Fruit fly (Drosophila melanogaster): ENCODE results near the gene Myo61F.
A peak's percentile ranks its signal among the peaks of the same experiment; 100 is the strongest.

Myo61F gene

DNA sequence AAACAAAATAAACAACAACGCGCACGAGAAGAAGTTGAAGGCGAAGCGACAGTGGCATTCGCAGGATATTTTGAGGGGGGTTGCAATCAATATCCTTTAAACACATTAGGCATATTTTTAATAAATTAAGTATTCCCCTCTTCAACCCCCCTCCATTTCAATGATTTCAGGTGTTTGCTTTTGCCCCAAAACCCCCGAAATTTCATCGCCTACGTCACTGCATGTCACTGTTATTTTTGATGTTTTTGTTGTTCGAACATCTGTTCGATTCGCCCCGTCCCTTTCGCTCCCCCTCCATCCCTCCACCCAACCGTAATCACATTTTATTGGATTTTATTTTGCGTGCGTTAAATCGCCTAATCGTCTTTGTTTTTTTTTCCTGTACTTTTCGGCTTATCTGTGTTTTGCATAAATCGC is 49.9 kb downstream of the Myo61F start (continued):
- TF ChIP-seq Bgb (GFP tag; IDR thresholded peaks at IDR 0.05; ENCODE audit: partially characterized antibody) (no peak), h (optimal IDR thresholded peaks at IDR 0.05) (no peak), gt (GFP tag; IDR thresholded peaks at IDR 0.05) (peak; percentile 70), ara (GFP tag; IDR thresholded peaks at IDR 0.05) (peak; percentile 94), CG7357 (GFP tag; IDR thresholded peaks at IDR 0.05) (peak; percentile 77), crol (GFP tag; IDR thresholded peaks at IDR 0.05) (peak; percentile 92), CG6689 (GFP tag; IDR thresholded peaks at IDR 0.05) (peak; percentile 86), CG2120 (GFP tag; optimal IDR thresholded peaks at IDR 0.05) (peak; percentile 82), gsb-n (tag; optimal IDR thresholded peaks at IDR 0.05) (peak; percentile 45), CG18262 (tag; optimal IDR thresholded peaks at IDR 0.05) (peak; percentile 83), CG8478 (optimal IDR thresholded peaks at IDR 0.05) (no peak), GATAe (GFP tag; conservative IDR thresholded peaks at IDR 0.05) (peak; percentile 55), Six4 (GFP tag; optimal IDR thresholded peaks at IDR 0.05) (peak; percentile 61), CG8290 (GFP tag; optimal IDR thresholded peaks at IDR 0.05) (peak; percentile 58), CG8290 (tag; optimal IDR thresholded peaks at IDR 0.05) (peak in 1 of 2 experiments; percentile 89), Dip3 (GFP tag; optimal IDR thresholded peaks at IDR 0.05) (peak; percentile 59), sug (tag; optimal IDR thresholded peaks at IDR 0.05) (peak; percentile 33), Antp (GFP tag; optimal IDR thresholded peaks at IDR 0.05) (peak; percentile 80), Mes4 (GFP tag; optimal IDR thresholded peaks at IDR 0.05) (peak; percentile 65), so (GFP tag; IDR thresholded peaks at IDR 0.05) (peak; percentile 84), danr (GFP tag; IDR thresholded peaks at IDR 0.05) (peak; percentile 54; the same call in 1 of the 2 replicates), CG9437 (GFP tag; optimal IDR thresholded peaks at IDR 0.05) (peak; percentile 6), tin (GFP tag; optimal IDR thresholded peaks at IDR 0.05) (peak; percentile 73), esg (GFP tag; conservative IDR thresholded peaks at IDR 0.05) (peak; percentile 86), sna (GFP tag; IDR thresholded peaks at IDR 0.05; ENCODE audit: partially characterized antibody) (no peak), D19A (tag; optimal IDR thresholded peaks at IDR 0.05) (peak; percentile 28), HLH4C (GFP tag; IDR thresholded peaks at IDR 0.05; ENCODE audit: partially characterized antibody) (no peak), oc (tag; optimal IDR thresholded peaks at IDR 0.05) (peak; percentile 73), NC2α (GFP tag; optimal IDR thresholded peaks at IDR 0.05) (peak; percentile 15), ftz-f1 (GFP tag; optimal IDR thresholded peaks at IDR 0.05) (peak; percentile 22), CG4854 (GFP tag; optimal IDR thresholded peaks at IDR 0.05) (peak; percentile 22), CG43689 (GFP tag; IDR thresholded peaks at IDR 0.05) (peak; percentile 53; the same call in 1 of the 2 replicates), fd64A (GFP tag; optimal IDR thresholded peaks at IDR 0.05) (peak; percentile 22), Gsc (GFP tag; IDR thresholded peaks at IDR 0.05) (peak; percentile 44; the same call in 1 of the 2 replicates), nau (GFP tag; optimal IDR thresholded peaks at IDR 0.05) (peak; percentile 22), Doc2 (GFP tag; IDR thresholded peaks at IDR 0.05) (no peak; the same call in 1 of the 2 replicates), CG8089 (GFP tag; optimal IDR thresholded peaks at IDR 0.05) (peak; percentile 47), chif (GFP tag; optimal IDR thresholded peaks at IDR 0.05) (peak; percentile 74 to 85), CG2202 (tag; optimal IDR thresholded peaks at IDR 0.05) (peak; percentile 60), E2f1 (GFP tag; IDR thresholded peaks at IDR 0.05) (peak; percentile 87), dan (GFP tag; IDR thresholded peaks at IDR 0.05) (peak; percentile 79; the same call in 1 of the 2 replicates), CG2129 (GFP tag; IDR thresholded peaks at IDR 0.05; ENCODE audit: partially characterized antibody) (no peak), CG9609 (GFP tag; optimal IDR thresholded peaks at IDR 0.05) (peak; percentile 74), pb (GFP tag; optimal IDR thresholded peaks at IDR 0.05) (peak; percentile 57), Ada2b (GFP tag; IDR thresholded peaks at IDR 0.05) (peak; percentile 81), twi (tag; optimal IDR thresholded peaks at IDR 0.05) (peak; percentile 77), bowl (GFP tag; IDR thresholded peaks at IDR 0.05) (peak; percentile 54; the same call in 1 of the 2 replicates), Ravus (GFP tag; IDR thresholded peaks at IDR 0.05) (peak; percentile 55), CG11247 (GFP tag; IDR thresholded peaks at IDR 0.05) (peak; percentile 81), CG9727 (GFP tag; optimal IDR thresholded peaks at IDR 0.05) (peak; percentile 92), Lhr (GFP tag; optimal IDR thresholded peaks at IDR 0.05) (peak; percentile 9), CG8765 (GFP tag; IDR thresholded peaks at IDR 0.05) (peak; percentile 96), CG6683 (GFP tag; optimal IDR thresholded peaks at IDR 0.05) (peak; percentile 66)

Data from whole organism, embryonic.